Fruit fly (Drosophila melanogaster) whole organism, embryonic: Measurements from ENCODE around the gene CG16953.

Experiments used
- Atf3 ChIP-seq: fragments of 200-800 bp; sonication (Bioruptor generic); optimal IDR thresholded peaks from 3 replicates; lab custom pipeline; 2016; ENCODE audit warnings: missing biosample characterization, missing genetic modification characterization
- CG10431 ChIP-seq: fragments of 200-800 bp; sonication (Bioruptor generic); optimal IDR thresholded peaks from 3 replicates; lab custom pipeline; 2018; ENCODE audit warnings: missing biosample characterization, mild to moderate bottlenecking, missing genetic modification characterization
- CG11456 ChIP-seq: fragments of 200-800 bp; sonication (Bioruptor generic); IDR thresholded peaks from 3 replicates; pipeline ENCODE4 v1.3.6; 2022; ENCODE audit warnings: missing biosample characterization, missing genetic modification characterization
- CG12155 ChIP-seq: fragments of 200-800 bp; sonication (Bioruptor generic); optimal IDR thresholded peaks from 3 replicates; lab custom pipeline; 2016; ENCODE audit warnings: missing biosample characterization, missing genetic modification characterization
- CG15479 ChIP-seq: fragments of 200-800 bp; sonication (Bioruptor generic); optimal IDR thresholded peaks from 3 replicates; lab custom pipeline; 2019; ENCODE audit warnings: missing biosample characterization, mild to moderate bottlenecking, missing genetic modification characterization, moderate library complexity
- CG1832 ChIP-seq: fragments of 200-800 bp; sonication (Bioruptor generic); optimal IDR thresholded peaks from 2 replicates; lab custom pipeline; 2017; ENCODE audit warnings: missing biosample characterization, mild to moderate bottlenecking, missing genetic modification characterization, inconsistent platforms
- CG18476 ChIP-seq: fragments of 200-800 bp; sonication (Bioruptor generic); optimal IDR thresholded peaks from 2 replicates; lab custom pipeline; 2016; ENCODE audit warnings: missing biosample characterization, mild to moderate bottlenecking, missing genetic modification characterization
- CG2875 ChIP-seq: fragments of 200-800 bp; sonication (Bioruptor generic); optimal IDR thresholded peaks from 2 replicates; lab custom pipeline; 2017; ENCODE audit warnings: missing biosample characterization, mild to moderate bottlenecking, missing genetic modification characterization, missing genetic modification reagents
- CG42726 ChIP-seq: fragments of 200-800 bp; sonication (Bioruptor generic); IDR thresholded peaks from 2 replicates; pipeline ENCODE4 v1.3.6; 2022; ENCODE audit warnings: missing biosample characterization, missing genetic modification characterization; ENCODE audit not compliant: partially characterized antibody
- CG4282 ChIP-seq: fragments of 200-800 bp; sonication (Bioruptor generic); optimal IDR thresholded peaks from 2 replicates; lab custom pipeline; 2016; ENCODE audit warnings: missing biosample characterization, missing genetic modification characterization
- CG5245 ChIP-seq: fragments of 200-800 bp; sonication (Bioruptor generic); optimal IDR thresholded peaks from 3 replicates; lab custom pipeline; 2016; ENCODE audit warnings: missing biosample characterization, missing genetic modification characterization
- CG6654 ChIP-seq: fragments of 200-800 bp; sonication (Bioruptor generic); optimal IDR thresholded peaks from 2 replicates; lab custom pipeline; 2017; ENCODE audit warnings: missing biosample characterization, mild to moderate bottlenecking, missing genetic modification characterization
- CG8281 ChIP-seq: fragments of 200-800 bp; sonication (Bioruptor generic); optimal IDR thresholded peaks from 2 replicates; lab custom pipeline; 2018; ENCODE audit warnings: missing biosample characterization, mild to moderate bottlenecking, missing genetic modification characterization, moderate library complexity
- CG8290 ChIP-seq, 3 experiments: fragments of 200-800 bp; sonication (Bioruptor generic); optimal IDR thresholded peaks; 2 replicates each; lab custom pipeline; 2016 to 2019; ENCODE audit warnings: missing biosample characterization in 3 of 3, missing genetic modification characterization in 3 of 3, mild to moderate bottlenecking in 2 of 3, moderate library complexity in 1 of 3
- CG8478 ChIP-seq: fragments of >200 bp; optimal IDR thresholded peaks from 2 replicates; lab custom pipeline; 2018
- CG9817 ChIP-seq: fragments of 200-800 bp; sonication (Bioruptor generic); optimal IDR thresholded peaks from 2 replicates; lab custom pipeline; 2018; ENCODE audit warnings: missing biosample characterization, mild to moderate bottlenecking, missing genetic modification characterization, moderate library complexity
- D19B ChIP-seq: fragments of 200-800 bp; sonication (Bioruptor generic); optimal IDR thresholded peaks from 2 replicates; lab custom pipeline; 2017; ENCODE audit warnings: missing biosample characterization, mild to moderate bottlenecking, missing genetic modification characterization
- Dek ChIP-seq: fragments of 200-800 bp; sonication (Bioruptor generic); optimal IDR thresholded peaks from 3 replicates; lab custom pipeline; 2019; ENCODE audit warnings: missing biosample characterization, mild to moderate bottlenecking, missing genetic modification characterization, moderate library complexity
- ERR ChIP-seq: fragments of 200-800 bp; sonication (Bioruptor generic); optimal IDR thresholded peaks from 2 replicates; lab custom pipeline; 2016; ENCODE audit warnings: missing biosample characterization, missing genetic modification characterization
- GATAe ChIP-seq: fragments of 200-800 bp; sonication (Bioruptor generic); conservative IDR thresholded peaks from 2 replicates; pipeline ENCODE4 v1.3.6; 2022; ENCODE audit warnings: missing biosample characterization, missing genetic modification characterization
- Gug ChIP-seq: fragments of 200-800 bp; sonication (Bioruptor generic); IDR thresholded peaks from 4 replicates; pipeline ENCODE4 v1.3.6; 2022; ENCODE audit warnings: missing biosample characterization, missing genetic modification characterization
- Hand ChIP-seq: fragments of 200-800 bp; sonication (Bioruptor generic); optimal IDR thresholded peaks from 2 replicates; lab custom pipeline; 2017; ENCODE audit warnings: mild to moderate bottlenecking, missing biosample characterization, missing genetic modification reagents, missing genetic modification characterization
- Hr3 ChIP-seq: fragments of 200-800 bp; sonication (Bioruptor generic); optimal IDR thresholded peaks from 3 replicates; lab custom pipeline; 2016; ENCODE audit warnings: missing biosample characterization, missing genetic modification characterization
- MTF-1 ChIP-seq: fragments of 200-800 bp; sonication (Bioruptor generic); optimal IDR thresholded peaks from 2 replicates; lab custom pipeline; 2018; ENCODE audit warnings: missing biosample characterization, mild to moderate bottlenecking, missing genetic modification characterization, borderline replicate concordance
- Oaz ChIP-seq: fragments of 200-800 bp; sonication (Bioruptor generic); IDR thresholded peaks from 2 replicates; pipeline ENCODE4 v1.3.6; 2022; ENCODE audit warnings: missing biosample characterization, missing genetic modification characterization
- Sox102F ChIP-seq: fragments of 200-800 bp; sonication (Bioruptor generic); optimal IDR thresholded peaks from 2 replicates; lab custom pipeline; 2018; ENCODE audit warnings: missing biosample characterization, mild to moderate bottlenecking, missing genetic modification characterization, moderate library complexity
- Xrp1 ChIP-seq: fragments of 200-800 bp; sonication (Bioruptor generic); IDR thresholded peaks from 2 replicates; pipeline ENCODE4 v1.3.6; 2022; ENCODE audit warnings: missing biosample characterization, missing genetic modification characterization
- btn ChIP-seq: fragments of 200-800 bp; sonication (Bioruptor generic); optimal IDR thresholded peaks from 2 replicates; lab custom pipeline; 2016; ENCODE audit warnings: missing biosample characterization, missing genetic modification characterization
- chinmo ChIP-seq: fragments of 200-800 bp; sonication (Bioruptor generic); IDR thresholded peaks from 4 replicates; pipeline ENCODE4 v1.3.6; 2022; ENCODE audit warnings: missing biosample characterization, missing genetic modification characterization; ENCODE audit not compliant: partially characterized antibody
- corto ChIP-seq: fragments of 200-800 bp; sonication (Bioruptor generic); optimal IDR thresholded peaks from 2 replicates; lab custom pipeline; 2016; ENCODE audit warnings: missing biosample characterization, mild to moderate bottlenecking, missing genetic modification characterization, moderate library complexity
- da ChIP-seq: fragments of 200-800 bp; sonication (Bioruptor generic); optimal IDR thresholded peaks from 2 replicates; lab custom pipeline; 2016; ENCODE audit warnings: missing biosample characterization, missing genetic modification characterization
- eve ChIP-seq, 2 experiments: fragments of >200 bp; optimal IDR thresholded peaks; 2 replicates each; lab custom pipeline; 2017; ENCODE audit warnings: missing biosample characterization in 2 of 2, missing genetic modification characterization in 2 of 2
- exex ChIP-seq: fragments of 200-800 bp; sonication (Bioruptor generic); optimal IDR thresholded peaks from 4 replicates; lab custom pipeline; 2018; ENCODE audit warnings: missing biosample characterization, mild to moderate bottlenecking, missing genetic modification characterization, moderate library complexity
- fd102C ChIP-seq: fragments of 200-800 bp; sonication (Bioruptor generic); optimal IDR thresholded peaks from 2 replicates; lab custom pipeline; 2018; ENCODE audit warnings: missing biosample characterization, mild to moderate bottlenecking, missing genetic modification characterization, moderate library complexity
- fru ChIP-seq: fragments of >200 bp; optimal IDR thresholded peaks from 2 replicates; lab custom pipeline; 2017
- gcm ChIP-seq: fragments of 200-800 bp; sonication (Bioruptor generic); optimal IDR thresholded peaks from 2 replicates; lab custom pipeline; 2019; ENCODE audit warnings: missing biosample characterization, mild to moderate bottlenecking, missing genetic modification characterization, moderate library complexity
- gsb ChIP-seq: fragments of 200-800 bp; sonication (Bioruptor generic); IDR thresholded peaks from 2 replicates; pipeline ENCODE4 v1.3.6; 2022; ENCODE audit warnings: missing biosample characterization, missing genetic modification characterization
- h ChIP-seq: fragments of >200 bp; optimal IDR thresholded peaks from 2 replicates; lab custom pipeline; 2017
- lab ChIP-seq: fragments of 200-800 bp; sonication (Bioruptor generic); optimal IDR thresholded peaks from 3 replicates; lab custom pipeline; 2017; ENCODE audit warnings: missing biosample characterization, missing genetic modification characterization, mild to moderate bottlenecking, moderate library complexity, missing genetic modification reagents
- nom ChIP-seq: fragments of 200-800 bp; sonication (Bioruptor generic); optimal IDR thresholded peaks from 2 replicates; lab custom pipeline; 2017; ENCODE audit warnings: missing biosample characterization, missing genetic modification characterization, mild to moderate bottlenecking, moderate library complexity, missing genetic modification reagents
- oc ChIP-seq: fragments of 200-800 bp; sonication (Bioruptor generic); optimal IDR thresholded peaks from 2 replicates; lab custom pipeline; 2018; ENCODE audit warnings: missing biosample characterization, mild to moderate bottlenecking, missing genetic modification characterization, moderate library complexity
- odd ChIP-seq: fragments of 200-800 bp; sonication (Bioruptor generic); optimal IDR thresholded peaks from 2 replicates; lab custom pipeline; 2017; ENCODE audit warnings: missing biosample characterization, mild to moderate bottlenecking, missing genetic modification characterization
- onecut ChIP-seq: fragments of 200-800 bp; sonication (Bioruptor generic); IDR thresholded peaks from 2 replicates; pipeline ENCODE4 v1.3.6; 2022; ENCODE audit warnings: missing biosample characterization, missing genetic modification characterization
- pita ChIP-seq: fragments of 200-800 bp; sonication (Bioruptor generic); optimal IDR thresholded peaks from 2 replicates; lab custom pipeline; 2017; ENCODE audit warnings: missing biosample characterization, mild to moderate bottlenecking, missing genetic modification characterization
- repo ChIP-seq: fragments of 200-800 bp; sonication (Bioruptor generic); optimal IDR thresholded peaks from 2 replicates; lab custom pipeline; 2016; ENCODE audit warnings: missing biosample characterization, missing genetic modification characterization
- run ChIP-seq: fragments of 200-800 bp; sonication (Bioruptor generic); optimal IDR thresholded peaks from 3 replicates; lab custom pipeline; 2018; ENCODE audit warnings: missing biosample characterization, mild to moderate bottlenecking, missing genetic modification characterization
- sc ChIP-seq, 3 experiments: fragments of >200 bp in 2 of 3; fragments of 200-800 bp in 1 of 3; sonication (Bioruptor generic) in 1 of 3; optimal IDR thresholded peaks; 2 replicates in 2 of 3; 3 replicates in 1 of 3; lab custom pipeline; 2017; ENCODE audit warnings: mild to moderate bottlenecking in 1 of 3, missing biosample characterization in 1 of 3, missing genetic modification characterization in 1 of 3, missing genetic modification reagents in 1 of 3
- sima ChIP-seq: fragments of 200-800 bp; sonication (Bioruptor generic); optimal IDR thresholded peaks from 2 replicates; lab custom pipeline; 2016; ENCODE audit warnings: missing biosample characterization, missing genetic modification characterization
- wek ChIP-seq: fragments of 200-800 bp; sonication (Bioruptor generic); optimal IDR thresholded peaks from 3 replicates; lab custom pipeline; 2018; ENCODE audit warnings: missing biosample characterization, mild to moderate bottlenecking, missing genetic modification characterization, moderate library complexity
- zen2 ChIP-seq: fragments of 200-800 bp; sonication (Bioruptor generic); IDR thresholded peaks from 3 replicates; pipeline ENCODE4 v1.3.6; 2022; ENCODE audit warnings: missing biosample characterization, missing genetic modification characterization; ENCODE audit not compliant: partially characterized antibody

Gene CG16953

dm6 chr3R:20534575-20534974 is 51.1 kb downstream of the CG16953 start, which contains the start of the genes MtnE and MtnD:
Gene MtnE, minus strand, starts transcription at chr3R:20534704.
Gene MtnD, plus strand, starts transcription at chr3R:20534962.
- TF ChIP-seq Atf3 (no peak), da (no peak), Hr3 (GFP tag; lab: Kevin White, UChicago) (no peak), GATAe (GFP tag; lab: Robert Waterston, UW) (peak; percentile 83; the same call in 1 of the 2 replicates), CG2875 (GFP tag; lab: Kevin White, UChicago) (no peak), exex (tag; lab: Kevin White, UChicago) (peak; percentile 65), gcm (no peak), CG8478 (lab: Kevin White, UChicago) (no peak), CG42726 (GFP tag; lab: Robert Waterston, UW) (no peak), CG18476 (GFP tag; lab: Kevin White, UChicago) (no peak), CG8281 (tag; lab: Kevin White, UChicago) (no peak), fd102C (no peak), D19B (GFP tag; lab: Kevin White, UChicago) (no peak), zen2 (GFP tag; lab: Robert Waterston, UW) (no peak), Oaz (GFP tag; lab: Robert Waterston, UW) (no peak), CG11456 (GFP tag; lab: Robert Waterston, UW) (0 out of 3 replicates have a peak, but pooled peaks have one; percentile 6), sima (GFP tag; lab: Kevin White, UChicago) (no peak), oc (tag; lab: Kevin White, UChicago) (no peak), fru (no peak), gsb (no peak), CG15479 (GFP tag; lab: Kevin White, UChicago) (no peak), onecut (GFP tag; lab: Robert Waterston, UW) (no peak), CG4282 (GFP tag; lab: Kevin White, UChicago) (no peak), Dek (tag; lab: Kevin White, UChicago) (no peak), Sox102F (GFP tag; lab: Kevin White, UChicago) (no peak), Hand (GFP tag; lab: Kevin White, UChicago) (no peak), chinmo (GFP tag; lab: Robert Waterston, UW) (0 out of 4 replicates have a peak, but pooled peaks have one; percentile 41), sc (optimal IDR thresholded peaks at IDR 0.05; lab: Kevin White, UChicago) (no peak), sc (GFP tag; optimal IDR thresholded peaks at IDR 0.05; lab: Kevin White, UChicago) (no peak), nom (no peak), h (lab: Kevin White, UChicago) (no peak), CG6654 (GFP tag; lab: Kevin White, UChicago) (no peak), pita (GFP tag; lab: Kevin White, UChicago) (no peak), wek (GFP tag; lab: Kevin White, UChicago) (no peak), CG9817 (no peak), btn (GFP tag; lab: Kevin White, UChicago) (no peak), repo (GFP tag; lab: Kevin White, UChicago) (no peak), CG5245 (GFP tag; lab: Kevin White, UChicago) (no peak), ERR (GFP tag; lab: Kevin White, UChicago) (no peak), Xrp1 (GFP tag; lab: Robert Waterston, UW) (no peak), run (tag; lab: Kevin White, UChicago) (no peak), MTF-1 (GFP tag; lab: Kevin White, UChicago) (peak; percentile 97), lab (GFP tag; lab: Kevin White, UChicago) (peak; percentile 16), CG1832 (GFP tag; lab: Kevin White, UChicago) (no peak), eve (GFP tag; optimal IDR thresholded peaks at IDR 0.05; lab: Kevin White, UChicago) (no peak), CG12155 (GFP tag; lab: Kevin White, UChicago) (no peak), corto (GFP tag; lab: Kevin White, UChicago) (peak; percentile 39), CG10431 (no peak), CG8290 (GFP tag; optimal IDR thresholded peaks at IDR 0.05; lab: Kevin White, UChicago) (no peak), CG8290 (tag; optimal IDR thresholded peaks at IDR 0.05; lab: Kevin White, UChicago) (no peak), odd (GFP tag; lab: Kevin White, UChicago) (no peak), Gug (GFP tag; lab: Robert Waterston, UW) (no peak)
